Worm (Caenorhabditis elegans) whole organism, L1 larva: ENCODE measurements around the gene zip-5.

Experiments
- C34B4.2 ChIP-seq: sonication (generic microtip); optimal IDR thresholded peaks from 2 replicates; lab custom pipeline; 2017; ENCODE audit warnings: mild to moderate bottlenecking, missing genetic modification characterization, missing compliant biosample characterization
- aha-1 ChIP-seq: fragments of 150-350 bp; optimal IDR thresholded peaks from 2 replicates; lab custom pipeline; 2014; ENCODE audit warnings: missing biosample characterization, missing genetic modification characterization
- alr-1 ChIP-seq: fragments of 200-800 bp; sonication (Bioruptor generic); optimal IDR thresholded peaks from 2 replicates; lab custom pipeline; 2018; ENCODE audit warnings: borderline replicate concordance, mild to moderate bottlenecking, missing genetic modification characterization, missing compliant biosample characterization
- aly-2 ChIP-seq: fragments of 150-350 bp; optimal IDR thresholded peaks from 2 replicates; lab custom pipeline; 2014; ENCODE audit warnings: missing biosample characterization, missing genetic modification characterization
- blmp-1 ChIP-seq: fragments of 150-350 bp; optimal IDR thresholded peaks from 2 replicates; lab custom pipeline; 2014; ENCODE audit warnings: missing biosample characterization, missing genetic modification characterization
- ceh-63 ChIP-seq: fragments of 200-800 bp; sonication (Bioruptor generic); optimal IDR thresholded peaks from 2 replicates; lab custom pipeline; 2018; ENCODE audit warnings: mild to moderate bottlenecking, missing genetic modification characterization, missing compliant biosample characterization
- ceh-82 ChIP-seq, 3 experiments: fragments of 150-350 bp in 1 of 3; sonication (generic microtip) in 2 of 3; optimal IDR thresholded peaks; 2 replicates each; lab custom pipeline; 2014 to 2017; ENCODE audit warnings: missing biosample characterization in 3 of 3, missing genetic modification characterization in 3 of 3
- ces-1 ChIP-seq: fragments of 150-350 bp; optimal IDR thresholded peaks from 2 replicates; lab custom pipeline; 2014; ENCODE audit warnings: missing biosample characterization, missing genetic modification reagents, missing genetic modification characterization
- efl-1 ChIP-seq, 4 experiments: fragments of 150-350 bp; optimal IDR thresholded peaks in 3 of 4; peaks in 1 of 4; 1 replicate in 1 of 4; 2 replicates in 3 of 4; lab custom pipeline; 2014; ENCODE audit warnings: missing biosample characterization in 2 of 4, missing genetic modification characterization in 2 of 4, missing genetic modification reagents in 2 of 4
- egl-27 ChIP-seq, 2 experiments: fragments of 150-350 bp in 1 of 2; sonication (generic microtip); optimal IDR thresholded peaks; 3 replicates each; lab custom pipeline; 2017 to 2018; ENCODE audit warnings: missing biosample characterization in 2 of 2, missing genetic modification characterization in 2 of 2, missing genetic modification reagents in 2 of 2
- elt-2 ChIP-seq: sonication (generic microtip); optimal IDR thresholded peaks from 2 replicates; lab custom pipeline; 2016; ENCODE audit warnings: missing genetic modification characterization, mild to moderate bottlenecking, inconsistent platforms, missing compliant biosample characterization, missing genetic modification reagents
- fkh-10 ChIP-seq: sonication (generic microtip); optimal IDR thresholded peaks from 2 replicates; lab custom pipeline; 2017; ENCODE audit warnings: missing biosample characterization, missing genetic modification reagents, missing genetic modification characterization
- hlh-4 ChIP-seq: sonication (generic microtip); optimal IDR thresholded peaks from 2 replicates; lab custom pipeline; 2016; ENCODE audit warnings: mild to moderate bottlenecking, missing genetic modification characterization, missing compliant biosample characterization
- isw-1 ChIP-seq: fragments of 200-800 bp; sonication (Bioruptor generic); IDR thresholded peaks from 2 replicates; pipeline ENCODE4 v1.3.6; 2022; ENCODE audit warnings: missing genetic modification characterization, missing compliant biosample characterization
- jun-1 ChIP-seq: fragments of 150-350 bp; optimal IDR thresholded peaks from 2 replicates; lab custom pipeline; 2014; ENCODE audit warnings: missing biosample characterization, missing genetic modification reagents, missing genetic modification characterization
- lin-14 ChIP-seq: fragments of 200-800 bp; sonication (Bioruptor generic); optimal IDR thresholded peaks from 2 replicates; lab custom pipeline; 2018; ENCODE audit warnings: mild to moderate bottlenecking, missing genetic modification characterization, moderate library complexity, missing compliant biosample characterization
- lir-3 ChIP-seq: sonication (generic microtip); optimal IDR thresholded peaks from 2 replicates; lab custom pipeline; 2016; ENCODE audit warnings: mild to moderate bottlenecking, missing genetic modification characterization, moderate library complexity, missing compliant biosample characterization; ENCODE audit not compliant: poor library complexity
- lsy-2 ChIP-seq, 2 experiments: fragments of 150-350 bp; optimal IDR thresholded peaks; 2 replicates each; lab custom pipeline; 2014; ENCODE audit warnings: missing biosample characterization in 2 of 2, missing genetic modification characterization in 2 of 2
- mef-2 ChIP-seq: fragments of 150-350 bp; optimal IDR thresholded peaks from 2 replicates; lab custom pipeline; 2014; ENCODE audit warnings: missing biosample characterization, missing genetic modification characterization
- nhr-19 ChIP-seq: fragments of 200-800 bp; sonication (Bioruptor generic); conservative IDR thresholded peaks from 2 replicates; pipeline ENCODE4 v1.3.6; 2022; ENCODE audit warnings: missing genetic modification characterization, missing compliant biosample characterization
- nhr-28 ChIP-seq: fragments of 150-350 bp; optimal IDR thresholded peaks from 2 replicates; lab custom pipeline; 2014; ENCODE audit warnings: missing biosample characterization, missing genetic modification characterization
- nhr-71 ChIP-seq: sonication (generic microtip); optimal IDR thresholded peaks from 2 replicates; lab custom pipeline; 2016; ENCODE audit warnings: mild to moderate bottlenecking, missing genetic modification characterization, moderate library complexity, missing compliant biosample characterization
- nhr-85 ChIP-seq: sonication (generic microtip); peaks from one replicate; lab custom pipeline; 2016; ENCODE audit warnings: missing genetic modification characterization, inconsistent platforms, missing compliant biosample characterization
- pag-3 ChIP-seq: sonication (generic microtip); optimal IDR thresholded peaks from 2 replicates; lab custom pipeline; 2017; ENCODE audit warnings: missing genetic modification characterization, mild to moderate bottlenecking, missing compliant biosample characterization, antibody characterized with exemption, borderline replicate concordance; ENCODE audit not compliant: insufficient read depth
- pax-3 ChIP-seq: fragments of 200-800 bp; sonication (Bioruptor generic); optimal IDR thresholded peaks from 2 replicates; lab custom pipeline; 2018; ENCODE audit warnings: mild to moderate bottlenecking, missing genetic modification characterization, moderate library complexity, missing compliant biosample characterization
- rnt-1 ChIP-seq: sonication (generic microtip); optimal IDR thresholded peaks from 2 replicates; lab custom pipeline; 2016; ENCODE audit warnings: mild to moderate bottlenecking, missing genetic modification characterization, moderate library complexity, missing compliant biosample characterization
- sox-4 ChIP-seq: sonication (generic microtip); optimal IDR thresholded peaks from 2 replicates; lab custom pipeline; 2016; ENCODE audit warnings: missing genetic modification characterization, missing compliant biosample characterization
- sptf-1 ChIP-seq: fragments of 150-350 bp; optimal IDR thresholded peaks from 2 replicates; lab custom pipeline; 2014; ENCODE audit warnings: missing biosample characterization, missing genetic modification characterization
- tlp-1 ChIP-seq: fragments of 150-350 bp; optimal IDR thresholded peaks from 2 replicates; lab custom pipeline; 2014; ENCODE audit warnings: missing biosample characterization, missing genetic modification characterization
- unc-130 ChIP-seq: fragments of 150-350 bp; optimal IDR thresholded peaks from 2 replicates; lab custom pipeline; 2017; ENCODE audit warnings: missing biosample characterization, missing genetic modification characterization, inconsistent platforms
- unc-86 ChIP-seq: sonication (generic microtip); optimal IDR thresholded peaks from 2 replicates; lab custom pipeline; 2016; ENCODE audit warnings: missing genetic modification characterization, missing compliant biosample characterization

zip-5 gene

ce11 chrV:13274615-13275014 is 10.3 kb downstream of the zip-5 start:
- TF ChIP-seq aha-1 (tag; lab: Kevin White, UChicago) (no peak), sptf-1 (tag; lab: Kevin White, UChicago) (no peak), elt-2 (tag; lab: Kevin White, UChicago) (peak; percentile 52), pax-3 (tag; lab: Kevin White, UChicago) (peak; percentile 38), sox-4 (tag; lab: Kevin White, UChicago) (no peak)

ce11 chrV:13275959-13276358 is 11.6 kb downstream of the zip-5 start, which contains the start of gene F32F2.4:
Gene F32F2.4, plus strand, starts transcription at chrV:13276259.
- TF ChIP-seq rnt-1 (tag; lab: Kevin White, UChicago) (no peak), blmp-1 (no peak), lin-14 (GFP tag; lab: Kevin White, UChicago) (no peak), aly-2 (tag; lab: Kevin White, UChicago) (no peak), nhr-28 (tag; lab: Kevin White, UChicago) (no peak)

- peak; percentile 85 for TF ChIP-seq blmp-1
- no peak for TF ChIP-seq isw-1 (GFP tag; lab: Robert Waterston, UW)
- no peak for TF ChIP-seq efl-1 (optimal IDR thresholded peaks at IDR 0.05; lab: Kevin White, UChicago)
- TF ChIP-seq efl-1 (GFP tag; optimal IDR thresholded peaks at IDR 0.05 in 1 of 2; lab: Kevin White, UChicago): peak in 1 of 2 experiments; percentile 59
Measured at ce11 chrV:13280382-13280781, 16.0 kb downstream of the zip-5 start.

ce11 chrV:13282958-13283357 is 18.6 kb downstream of the zip-5 start:
- TF ChIP-seq nhr-71 (tag; lab: Kevin White, UChicago) (peak; percentile 37), lin-14 (GFP tag; lab: Kevin White, UChicago) (no peak)

- TF ChIP-seq nhr-19 (GFP tag; lab: Robert Waterston, UW) (no peak), lin-14 (GFP tag; lab: Kevin White, UChicago) (peak; percentile 73), C34B4.2 (tag; lab: Kevin White, UChicago) (no peak), lsy-2 (tag; optimal IDR thresholded peaks at IDR 0.05; lab: Kevin White, UChicago) (peak in 1 of 2 experiments; percentile 23), tlp-1 (tag; lab: Kevin White, UChicago) (no peak), nhr-71 (tag; lab: Kevin White, UChicago) (peak; percentile 30), sptf-1 (tag; lab: Kevin White, UChicago) (no peak), blmp-1 (peak; percentile 26), jun-1 (tag; lab: Kevin White, UChicago) (no peak), ceh-63 (GFP tag; lab: Kevin White, UChicago) (no peak), nhr-85 (tag; lab: Kevin White, UChicago) (no peak), rnt-1 (tag; lab: Kevin White, UChicago) (peak; percentile 62), pag-3 (tag; lab: Kevin White, UChicago) (no peak)
- TF ChIP-seq, all 84 proteins: peak for 5
Measured at ce11 chrV:13285284-13285683, 20.9 kb downstream of the zip-5 start.

ce11 chrV:13286525-13286924 is 22.2 kb downstream of the zip-5 start:
- TF ChIP-seq ceh-82 (tag; optimal IDR thresholded peaks at IDR 0.05; lab: Kevin White, UChicago) (no peak), hlh-4 (tag; lab: Kevin White, UChicago) (no peak), elt-2 (tag; lab: Kevin White, UChicago) (no peak), blmp-1 (no peak), alr-1 (no peak), unc-130 (tag; lab: Kevin White, UChicago) (no peak), efl-1 (optimal IDR thresholded peaks at IDR 0.05; lab: Kevin White, UChicago) (no peak), efl-1 (GFP tag; optimal IDR thresholded peaks at IDR 0.05 in 1 of 2; lab: Kevin White, UChicago) (no peak), unc-86 (tag; lab: Kevin White, UChicago) (no peak), fkh-10 (GFP tag; lab: Kevin White, UChicago) (no peak), egl-27 (tag; optimal IDR thresholded peaks at IDR 0.05; lab: Kevin White, UChicago) (no peak), mef-2 (no peak), lir-3 (tag; lab: Kevin White, UChicago) (no peak), pag-3 (tag; lab: Kevin White, UChicago) (no peak), ces-1 (GFP tag; lab: Kevin White, UChicago) (no peak)
